Fruit fly (Drosophila melanogaster): ENCODE results near the gene CG45089.

CG45089 gene

DNA sequence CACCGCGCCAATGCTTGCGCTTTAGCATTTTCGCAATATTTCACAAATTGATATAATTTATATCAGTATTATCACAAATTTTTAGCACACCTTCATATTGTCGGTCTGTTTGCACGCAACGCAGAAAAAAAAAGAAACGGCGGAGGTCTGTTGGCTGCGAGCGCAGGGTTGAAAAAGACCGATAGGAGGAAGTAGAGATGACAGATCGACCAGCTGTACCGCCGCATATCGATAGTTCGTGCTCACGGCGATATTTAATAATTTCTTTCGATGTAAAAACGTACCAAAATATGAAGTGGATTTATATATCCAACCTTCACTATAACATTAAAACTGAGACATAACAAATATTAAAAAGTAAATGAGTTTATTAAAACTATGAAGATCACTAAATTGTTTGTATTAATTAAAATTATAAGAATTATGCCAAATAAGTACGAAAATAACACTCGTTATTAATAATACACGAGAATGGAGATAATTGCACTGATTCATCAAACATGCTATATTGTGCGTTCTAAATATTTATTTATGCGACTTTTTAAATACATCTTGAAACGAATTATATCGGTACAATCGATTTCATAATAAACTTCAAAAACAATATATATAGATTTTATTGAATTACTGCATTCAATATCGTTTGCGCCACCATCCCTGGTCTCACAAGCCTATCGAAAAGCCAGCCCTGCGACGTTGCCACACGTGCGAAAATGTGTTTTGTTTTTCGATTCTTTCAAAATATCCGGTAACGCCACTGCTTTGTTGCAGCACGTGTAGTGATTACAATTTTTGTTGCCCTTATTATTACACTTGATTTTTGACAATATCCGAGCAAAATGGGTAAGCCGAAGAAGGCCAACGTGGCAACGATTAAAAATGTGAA lies 7.8 kb upstream of the CG45089 start, which contains the start of the genes RpS6 and bys (continued):
- peak; percentile 49 for TF ChIP-seq CG6854 (GFP tag; optimal IDR thresholded peaks at IDR 0.05)
- TF ChIP-seq sc (optimal IDR thresholded peaks at IDR 0.05), result no peak
- TF ChIP-seq sc (GFP tag; optimal IDR thresholded peaks at IDR 0.05), result no peak
- TF ChIP-seq lab (GFP tag; optimal IDR thresholded peaks at IDR 0.05), result peak; percentile 80
- peak; percentile 68 for TF ChIP-seq Hmr (GFP tag; optimal IDR thresholded peaks at IDR 0.05)
- no peak for TF ChIP-seq en (GFP tag; optimal IDR thresholded peaks at IDR 0.05)
- TF ChIP-seq zen (tag; optimal IDR thresholded peaks at IDR 0.05), result peak; percentile 43
- no peak for TF ChIP-seq dimm (GFP tag; IDR thresholded peaks at IDR 0.05)
- no peak for TF ChIP-seq pnt (GFP tag; optimal IDR thresholded peaks at IDR 0.05)
- TF ChIP-seq Usf (GFP tag; optimal IDR thresholded peaks at IDR 0.05), result no peak
- TF ChIP-seq chinmo (GFP tag; IDR thresholded peaks at IDR 0.05; ENCODE audit: partially characterized antibody), result peak; percentile 59; the same call in 1 of the 4 replicates
- no peak for TF ChIP-seq emc (GFP tag; optimal IDR thresholded peaks at IDR 0.05)
- no peak for TF ChIP-seq gsb-n (tag; optimal IDR thresholded peaks at IDR 0.05)
- TF ChIP-seq PHDP (tag; optimal IDR thresholded peaks at IDR 0.05), result peak; percentile 36
- no peak for TF ChIP-seq luna (GFP tag; optimal IDR thresholded peaks at IDR 0.05)
- TF ChIP-seq Blimp-1 (GFP tag; optimal IDR thresholded peaks at IDR 0.05), result no peak
- TF ChIP-seq CG11695 (GFP tag; IDR thresholded peaks at IDR 0.05), result 0 out of 3 replicates have a peak, but pooled peaks have one; percentile 31
- TF ChIP-seq Dll (GFP tag; IDR thresholded peaks at IDR 0.05; ENCODE audit: partially characterized antibody), result peak; percentile 80
- peak; percentile 10 for TF ChIP-seq CG10654 (GFP tag; optimal IDR thresholded peaks at IDR 0.05)
- no peak for TF ChIP-seq klu (GFP tag; IDR thresholded peaks at IDR 0.05)
- peak; percentile 30 for TF ChIP-seq kni (GFP tag; optimal IDR thresholded peaks at IDR 0.05)
- peak; percentile 40 for TF ChIP-seq B-H2 (GFP tag; optimal IDR thresholded peaks at IDR 0.05)
- no peak for TF ChIP-seq corto (GFP tag; optimal IDR thresholded peaks at IDR 0.05)
- TF ChIP-seq cwo (GFP tag; optimal IDR thresholded peaks at IDR 0.05), result peak; percentile 60
- no peak for TF ChIP-seq CG4854 (GFP tag; optimal IDR thresholded peaks at IDR 0.05)
- TF ChIP-seq CG6272 (GFP tag; IDR thresholded peaks at IDR 0.05), result peak; percentile 62
- no peak for TF ChIP-seq Ssrp (tag; optimal IDR thresholded peaks at IDR 0.05)
- no peak for TF ChIP-seq Fer2 (tag; optimal IDR thresholded peaks at IDR 0.05)
- TF ChIP-seq sim (GFP tag; IDR thresholded peaks at IDR 0.05), result 0 out of 2 replicates have a peak, but pooled peaks have one; percentile 23
- no peak for TF ChIP-seq cas (GFP tag; IDR thresholded peaks at IDR 0.05)
- 0 out of 3 replicates have a peak, but pooled peaks have one; percentile 22 for TF ChIP-seq z (GFP tag; IDR thresholded peaks at IDR 0.05)
- peak; percentile 33 for TF ChIP-seq Hsf (GFP tag; optimal IDR thresholded peaks at IDR 0.05)
- peak; percentile 38; the same call in 1 of the 2 replicates for TF ChIP-seq CG3847 (GFP tag; IDR thresholded peaks at IDR 0.05)
- no peak for TF ChIP-seq CG1529 (GFP tag; optimal IDR thresholded peaks at IDR 0.05)
- no peak for TF ChIP-seq Dek (tag; optimal IDR thresholded peaks at IDR 0.05)
- TF ChIP-seq HLH4C (GFP tag; IDR thresholded peaks at IDR 0.05; ENCODE audit: partially characterized antibody), result peak; percentile 73
- peak; percentile 35 for TF ChIP-seq Antp (GFP tag; optimal IDR thresholded peaks at IDR 0.05)
- TF ChIP-seq CG14965 (GFP tag; optimal IDR thresholded peaks at IDR 0.05; ENCODE audit: borderline replicate concordance), result no peak
- TF ChIP-seq Bdp1 (GFP tag; optimal IDR thresholded peaks at IDR 0.05), result no peak
- 0 out of 2 replicates have a peak, but pooled peaks have one; percentile 32 for TF ChIP-seq CG31224 (GFP tag; IDR thresholded peaks at IDR 0.05)
- TF ChIP-seq CG5180 (GFP tag; optimal IDR thresholded peaks at IDR 0.05), result peak; percentile 24
- TF ChIP-seq Doc3 (GFP tag; IDR thresholded peaks at IDR 0.05; ENCODE audit: partially characterized antibody), result peak; percentile 71; the same call in 2 of the 3 replicates
- peak; percentile 76 for TF ChIP-seq CG13287 (GFP tag; IDR thresholded peaks at IDR 0.05; ENCODE audit: partially characterized antibody)
- peak; percentile 32 for TF ChIP-seq CG13624 (GFP tag; optimal IDR thresholded peaks at IDR 0.05)
- TF ChIP-seq CG9876 (GFP tag; optimal IDR thresholded peaks at IDR 0.05), result peak; percentile 6
- TF ChIP-seq sug (tag; optimal IDR thresholded peaks at IDR 0.05), result no peak
- TF ChIP-seq CG34224 (GFP tag; IDR thresholded peaks at IDR 0.05; ENCODE audit: partially characterized antibody), result peak; percentile 70

Data from whole organism, embryonic.